Worm (Caenorhabditis elegans) whole organism, L4/young adult: ENCODE results near the gene W02A2.12.

Source experiments
- W03F9.2 ChIP-seq: fragments of 150-350 bp; optimal IDR thresholded peaks from 2 replicates; lab custom pipeline; 2014; ENCODE audit warnings: missing biosample characterization, missing genetic modification characterization
- dao-5 ChIP-seq: sonication (generic microtip); optimal IDR thresholded peaks from 2 replicates; lab custom pipeline; 2016; ENCODE audit warnings: missing genotype, missing genetic modification characterization, moderate library complexity, missing compliant biosample characterization

DNA sequence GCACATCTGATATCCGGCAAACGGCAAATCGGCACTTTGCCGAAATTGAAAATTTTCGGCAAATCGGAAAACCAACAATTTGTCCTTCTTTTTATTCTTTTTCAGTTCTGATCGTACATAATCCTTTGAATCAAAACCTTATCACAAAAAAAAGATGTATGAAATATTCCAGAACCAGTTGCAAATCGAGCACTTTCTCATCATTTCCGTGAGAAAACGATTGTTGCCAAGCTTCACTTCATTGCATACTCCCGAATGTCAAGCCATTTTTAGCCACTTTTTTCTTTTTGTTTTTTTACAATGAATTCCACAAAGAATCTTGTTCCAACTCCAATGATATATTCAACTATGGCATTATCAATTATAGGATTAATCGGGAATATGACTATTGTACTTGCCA lies 16.2 kb upstream of the W02A2.12 start, which contains the start of gene srsx-25:
- no peak for TF ChIP-seq W03F9.2 (tag; lab: Kevin White, UChicago)
- no peak for TF ChIP-seq dao-5 (tag; lab: Kevin White, UChicago)
